Worm (Caenorhabditis elegans): ENCODE measurements around the gene R03H10.5.

DNA sequence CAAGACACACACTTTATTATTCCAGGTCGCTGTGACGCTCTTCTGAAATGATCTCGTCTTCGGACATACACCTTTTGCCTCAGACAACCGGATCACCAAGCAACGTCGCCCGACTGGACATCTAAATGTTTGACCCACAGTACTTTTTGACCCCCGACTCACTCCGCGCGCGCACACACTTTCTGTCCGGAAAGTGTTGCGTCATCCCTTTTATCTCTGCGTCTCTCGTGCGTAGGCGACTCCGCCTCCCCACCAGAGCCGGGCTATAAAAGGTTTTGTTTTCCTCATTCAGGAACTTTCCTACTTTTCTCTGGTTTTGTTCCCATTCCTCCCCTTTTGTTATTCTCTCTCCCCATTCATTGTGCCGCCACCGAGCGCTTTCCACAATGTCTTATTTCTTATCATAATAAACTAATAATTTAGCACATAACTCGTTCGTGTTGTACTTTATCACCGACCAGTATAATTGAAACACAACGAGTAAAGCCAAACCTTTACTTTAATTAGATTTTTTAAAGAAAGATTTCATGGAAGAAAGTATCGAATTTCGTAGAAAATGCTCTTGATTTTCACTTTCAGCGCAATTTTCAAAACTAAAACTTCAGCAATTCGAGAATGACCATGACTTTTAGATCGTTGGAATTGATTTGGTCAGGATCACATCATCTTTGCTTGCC is 38.8 kb upstream of the R03H10.5 start, which contains the start of gene F31D5.6:
- TF ChIP-seq him-1 (tag; optimal IDR thresholded peaks at IDR 0.05) (no peak), dao-5 (tag; optimal IDR thresholded peaks at IDR 0.05) (no peak)

All from whole organism, L4/young adult.